Worm (Caenorhabditis elegans) whole organism, mixed stage, embryonic: ENCODE measurements around the gene F59B1.10.

Source experiments
- M03D4.4 ChIP-seq: sonication (generic microtip); optimal IDR thresholded peaks from 2 replicates; lab custom pipeline; 2017; ENCODE audit warnings: mild to moderate bottlenecking, missing genetic modification characterization, missing compliant biosample characterization
- cnd-1 ChIP-seq: fragments of 200-800 bp; sonication (Bioruptor generic); optimal IDR thresholded peaks from 2 replicates; lab custom pipeline; 2018; ENCODE audit warnings: mild to moderate bottlenecking, missing genetic modification characterization, missing compliant biosample characterization
- elt-3 ChIP-seq: fragments of 150-350 bp; optimal IDR thresholded peaks from 2 replicates; lab custom pipeline; 2014; ENCODE audit warnings: missing biosample characterization, missing genetic modification characterization
- hlh-1 ChIP-seq: fragments of 150-350 bp; optimal IDR thresholded peaks from 2 replicates; lab custom pipeline; 2014; ENCODE audit warnings: missing biosample characterization, missing genetic modification reagents, missing genetic modification characterization
- nhr-12 ChIP-seq: fragments of 150-350 bp; optimal IDR thresholded peaks from 2 replicates; lab custom pipeline; 2014; ENCODE audit warnings: missing biosample characterization, missing genetic modification characterization
- pha-4 ChIP-seq: fragments of 150-350 bp; optimal IDR thresholded peaks from 2 replicates; lab custom pipeline; 2018; ENCODE audit warnings: missing biosample characterization, missing genetic modification reagents, missing genetic modification characterization
- sem-2 ChIP-seq: fragments of 200-800 bp; sonication (Bioruptor generic); optimal IDR thresholded peaks from 2 replicates; lab custom pipeline; 2018; ENCODE audit warnings: mild to moderate bottlenecking, missing genetic modification characterization, missing compliant biosample characterization
- ztf-11 ChIP-seq: fragments of 150-350 bp; optimal IDR thresholded peaks from 2 replicates; lab custom pipeline; 2014; ENCODE audit warnings: missing biosample characterization, missing genetic modification characterization

- TF ChIP-seq nhr-12 (tag; lab: Kevin White, UChicago), result no peak
- TF ChIP-seq elt-3 (tag; lab: Kevin White, UChicago), result no peak
- no peak for TF ChIP-seq ztf-11 (tag; lab: Kevin White, UChicago)
- TF ChIP-seq sem-2, result no peak
- TF ChIP-seq M03D4.4 (tag; lab: Kevin White, UChicago), result no peak
- no peak for TF ChIP-seq pha-4
- no peak for TF ChIP-seq cnd-1 (tag; lab: Kevin White, UChicago)
- TF ChIP-seq hlh-1, result no peak
Measured at ce11 chrV:3647862-3648261, at the start of gene F59B1.10.
